Worm (Caenorhabditis elegans): Measurements from ENCODE around the gene rps-2.

Gene rps-2

ce11 chrIV:7877781-7878180 lies 48.4 kb downstream of the rps-2 start, which contains the start of gene kin-26:
Gene kin-26, minus strand, starts transcription at chrIV:7877881.
- no peak for TF ChIP-seq nhr-237 (tag; optimal IDR thresholded peaks at IDR 0.05)
- no peak for TF ChIP-seq gei-8 (GFP tag; optimal IDR thresholded peaks at IDR 0.05)
- no peak for TF ChIP-seq ctbp-1 (GFP tag; IDR thresholded peaks at IDR 0.05)
- no peak for TF ChIP-seq mdt-29 (GFP tag; IDR thresholded peaks at IDR 0.05)
- no peak for TF ChIP-seq daf-19 (GFP tag; conservative IDR thresholded peaks at IDR 0.05)
- TF ChIP-seq mdl-1 (tag; optimal IDR thresholded peaks at IDR 0.05), result no peak
- TF ChIP-seq daf-8 (GFP tag; IDR thresholded peaks at IDR 0.05), result no peak

- TF ChIP-seq dve-1 (tag; optimal IDR thresholded peaks at IDR 0.05; ENCODE audit: insufficient read depth) (no peak), nhr-28 (tag; optimal IDR thresholded peaks at IDR 0.05) (no peak), dmd-6 (GFP tag; IDR thresholded peaks at IDR 0.05) (no peak), spr-3 (GFP tag; optimal IDR thresholded peaks at IDR 0.05) (no peak), unc-62 (GFP tag; optimal IDR thresholded peaks at IDR 0.05 in 1 of 2) (peak in 1 of 2 experiments; percentile 52), unc-62 (tag; optimal IDR thresholded peaks at IDR 0.05) (no peak), aly-2 (tag; optimal IDR thresholded peaks at IDR 0.05) (no peak), ceh-28 (tag; optimal IDR thresholded peaks at IDR 0.05) (no peak), madf-5 (GFP tag; IDR thresholded peaks at IDR 0.05) (no peak), ceh-44 (GFP tag; IDR thresholded peaks at IDR 0.05) (no peak), ztf-7 (tag; optimal IDR thresholded peaks at IDR 0.05) (no peak), F37D6.2 (tag; optimal IDR thresholded peaks at IDR 0.05) (no peak), snpc-4 (tag; optimal IDR thresholded peaks at IDR 0.05) (no peak), aha-1 (tag) (peak; percentile 96), daf-12 (tag; optimal IDR thresholded peaks at IDR 0.05) (no peak), nhr-41 (GFP tag; IDR thresholded peaks at IDR 0.05) (no peak)
These were observed 48.9 kb downstream of the rps-2 start for ce11 chrIV:7877255-7877654.
